Fruit fly (Drosophila melanogaster) whole organism, adult: ENCODE results near the gene cno.
A peak's percentile ranks its signal among the peaks of the same experiment; 100 is the strongest.

ENCODE experiments used
- CG11617 ChIP-seq: fragments of 200-800 bp; sonication (Bioruptor generic); optimal IDR thresholded peaks from 2 replicates; lab custom pipeline; 2017; ENCODE audit warnings: mild to moderate bottlenecking, missing biosample characterization, missing genetic modification reagents, missing genetic modification characterization
- CG12768 ChIP-seq: fragments of 200-800 bp; sonication (Bioruptor generic); optimal IDR thresholded peaks from 2 replicates; lab custom pipeline; 2017; ENCODE audit warnings: missing biosample characterization, missing genetic modification characterization, mild to moderate bottlenecking, moderate library complexity, missing genetic modification reagents
- CG14711 ChIP-seq: fragments of 200-800 bp; sonication (Bioruptor generic); optimal IDR thresholded peaks from 2 replicates; lab custom pipeline; 2018; ENCODE audit warnings: missing biosample characterization, mild to moderate bottlenecking, missing genetic modification characterization, moderate library complexity
- CG1620 ChIP-seq: fragments of 200-800 bp; sonication (Bioruptor generic); optimal IDR thresholded peaks from 2 replicates; lab custom pipeline; 2016; ENCODE audit warnings: missing biosample characterization, missing genetic modification characterization
- CG33017 ChIP-seq: fragments of 200-800 bp; sonication (Bioruptor generic); optimal IDR thresholded peaks from 2 replicates; lab custom pipeline; 2018; ENCODE audit warnings: missing biosample characterization, mild to moderate bottlenecking, missing genetic modification characterization, moderate library complexity
- CG5204 ChIP-seq: fragments of 200-800 bp; sonication (Bioruptor generic); optimal IDR thresholded peaks from 2 replicates; lab custom pipeline; 2016; ENCODE audit warnings: missing biosample characterization, missing genetic modification characterization
- CG7045 ChIP-seq: fragments of 200-800 bp; sonication (Bioruptor generic); optimal IDR thresholded peaks from 2 replicates; lab custom pipeline; 2017; ENCODE audit warnings: missing biosample characterization, mild to moderate bottlenecking, missing genetic modification characterization
- CG7101 ChIP-seq: fragments of 200-800 bp; sonication (Bioruptor generic); optimal IDR thresholded peaks from 2 replicates; lab custom pipeline; 2018; ENCODE audit warnings: missing biosample characterization, mild to moderate bottlenecking, missing genetic modification characterization, moderate library complexity
- Clk ChIP-seq: fragments of 200-800 bp; sonication (Bioruptor generic); optimal IDR thresholded peaks from 2 replicates; lab custom pipeline; 2017; ENCODE audit warnings: missing biosample characterization, missing genetic modification characterization
- Crg-1 ChIP-seq: fragments of 200-800 bp; sonication (Bioruptor generic); optimal IDR thresholded peaks from 2 replicates; lab custom pipeline; 2016; ENCODE audit warnings: missing biosample characterization, missing genetic modification characterization
- Hr96 ChIP-seq: fragments of 200-800 bp; sonication (Bioruptor generic); optimal IDR thresholded peaks from 2 replicates; lab custom pipeline; 2016; ENCODE audit warnings: missing biosample characterization, missing genetic modification characterization
- Mnt ChIP-seq: fragments of 200-800 bp; sonication (Bioruptor generic); optimal IDR thresholded peaks from 2 replicates; lab custom pipeline; 2016; ENCODE audit warnings: missing biosample characterization, mild to moderate bottlenecking, missing genetic modification characterization
- bab1 ChIP-seq: fragments of 200-800 bp; sonication (Bioruptor generic); optimal IDR thresholded peaks from 3 replicates; lab custom pipeline; 2019; ENCODE audit warnings: missing biosample characterization, mild to moderate bottlenecking, missing genetic modification characterization, moderate library complexity
- cic ChIP-seq: fragments of 200-800 bp; sonication (Bioruptor generic); optimal IDR thresholded peaks from 2 replicates; lab custom pipeline; 2017; ENCODE audit warnings: missing biosample characterization, mild to moderate bottlenecking, missing genetic modification characterization, moderate library complexity
- cnc ChIP-seq, 2 experiments: fragments of >200 bp; optimal IDR thresholded peaks; 2 replicates each; lab custom pipeline; 2017
- kay ChIP-seq: fragments of 200-800 bp; sonication (Bioruptor generic); peaks from one replicate; lab custom pipeline; 2016; ENCODE audit warnings: missing biosample characterization, missing genetic modification characterization, borderline replicate concordance
- ovo ChIP-seq: fragments of 200-800 bp; sonication (Bioruptor generic); optimal IDR thresholded peaks from 2 replicates; lab custom pipeline; 2016; ENCODE audit warnings: missing biosample characterization, missing genetic modification characterization
- pad ChIP-seq: fragments of 200-800 bp; sonication (Bioruptor generic); optimal IDR thresholded peaks from 3 replicates; lab custom pipeline; 2017; ENCODE audit warnings: missing biosample characterization, missing genetic modification characterization, mild to moderate bottlenecking, moderate library complexity, missing genetic modification reagents
- tj ChIP-seq: fragments of 200-800 bp; sonication (Bioruptor generic); optimal IDR thresholded peaks from 3 replicates; lab custom pipeline; 2017; ENCODE audit warnings: missing biosample characterization, mild to moderate bottlenecking, missing genetic modification characterization, moderate library complexity
- toe ChIP-seq: fragments of 200-800 bp; sonication (Bioruptor generic); optimal IDR thresholded peaks from 2 replicates; lab custom pipeline; 2016; ENCODE audit warnings: missing biosample characterization, missing genetic modification characterization

Gene cno

DNA sequence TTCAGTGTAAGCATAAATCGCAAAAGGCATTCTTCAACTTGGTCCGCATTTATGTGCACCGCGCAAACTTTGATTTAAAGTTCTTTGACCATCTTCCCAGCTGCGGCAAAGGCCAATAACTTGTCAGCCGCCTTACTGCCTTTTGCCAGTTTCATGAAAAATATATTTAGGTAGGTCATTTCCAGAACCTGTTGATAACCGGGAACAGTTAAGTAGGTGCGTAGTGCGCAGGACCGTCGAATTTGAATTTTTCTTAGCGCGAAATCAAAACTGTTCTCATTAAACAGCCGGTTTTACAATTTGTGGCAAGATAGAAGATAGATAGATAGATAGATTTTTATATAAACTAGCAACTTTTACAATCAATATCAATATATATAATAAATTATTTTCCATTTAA lies 45.3 kb downstream of the cno start:
- TF ChIP-seq Crg-1 (no peak), tj (GFP tag; lab: Kevin White, UChicago) (no peak), CG33017 (tag; lab: Kevin White, UChicago) (no peak), kay (GFP tag; lab: Kevin White, UChicago) (no peak), ovo (GFP tag; lab: Kevin White, UChicago) (no peak), Mnt (GFP tag; lab: Kevin White, UChicago) (no peak), CG5204 (no peak), CG11617 (GFP tag; lab: Kevin White, UChicago) (no peak), CG7101 (tag; lab: Kevin White, UChicago) (no peak), toe (GFP tag; lab: Kevin White, UChicago) (no peak), CG7045 (GFP tag; lab: Kevin White, UChicago) (no peak)

DNA sequence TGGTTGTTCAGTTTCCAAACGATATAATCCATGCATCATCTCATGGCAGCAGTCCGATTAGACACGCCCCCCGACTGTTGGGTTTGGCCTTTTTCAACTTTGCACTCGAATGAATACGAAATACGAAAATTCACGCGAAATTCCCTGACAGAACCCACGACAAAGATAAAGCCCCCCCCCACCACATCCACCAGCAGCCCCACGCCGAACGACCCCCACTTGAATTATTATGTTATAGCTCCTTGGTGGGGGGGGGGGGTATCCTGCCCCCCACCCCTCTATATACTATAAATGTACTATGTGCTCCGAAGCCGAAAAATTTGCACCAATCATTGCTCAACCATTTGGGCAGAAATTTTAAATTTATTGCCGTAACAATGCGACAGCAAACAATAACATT lies 55.0 kb downstream of the cno start:
- TF ChIP-seq CG5204, result no peak

DNA sequence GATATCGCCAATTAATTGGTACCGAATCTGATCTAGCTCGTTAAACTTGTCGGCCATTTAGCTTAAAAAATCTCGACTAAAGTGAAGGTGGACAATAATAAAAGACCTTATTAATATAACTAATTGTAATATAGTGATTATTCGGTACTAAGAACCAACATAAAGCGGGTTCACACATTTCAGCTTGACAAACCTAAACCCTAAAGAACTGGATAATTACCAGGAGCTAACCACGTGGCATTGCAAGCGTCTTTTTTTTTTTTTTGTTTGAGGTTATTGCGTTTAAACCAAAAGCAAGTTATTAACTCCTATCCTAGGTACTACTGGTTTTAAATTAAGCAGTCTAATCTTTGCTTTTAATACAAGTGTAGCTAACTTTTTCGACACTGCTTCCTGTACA lies 57.9 kb downstream of the cno start, which contains the start of gene CG12590:
Gene CG12590 (plus strand): TSS at position 301 of the 400 bp plus-strand sequence.
- TF ChIP-seq pad (no peak), Crg-1 (no peak), Clk (GFP tag; lab: Kevin White, UChicago) (no peak), CG11617 (GFP tag; lab: Kevin White, UChicago) (no peak), ovo (GFP tag; lab: Kevin White, UChicago) (no peak), tj (GFP tag; lab: Kevin White, UChicago) (no peak), toe (GFP tag; lab: Kevin White, UChicago) (no peak), CG7045 (GFP tag; lab: Kevin White, UChicago) (no peak), Hr96 (GFP tag; lab: Kevin White, UChicago) (no peak), cnc (optimal IDR thresholded peaks at IDR 0.05; lab: Kevin White, UChicago) (no peak), cic (GFP tag; lab: Kevin White, UChicago) (no peak), CG14711 (tag; lab: Kevin White, UChicago) (no peak), CG12768 (GFP tag; lab: Kevin White, UChicago) (no peak), CG7101 (tag; lab: Kevin White, UChicago) (no peak), Mnt (GFP tag; lab: Kevin White, UChicago) (no peak), kay (GFP tag; lab: Kevin White, UChicago) (no peak), CG5204 (no peak), CG33017 (tag; lab: Kevin White, UChicago) (no peak), bab1 (no peak), CG1620 (GFP tag; lab: Kevin White, UChicago) (no peak)

- peak; percentile 99 for TF ChIP-seq pad
- TF ChIP-seq ovo (GFP tag; lab: Kevin White, UChicago), result no peak
- TF ChIP-seq Clk (GFP tag; lab: Kevin White, UChicago), result no peak
- TF ChIP-seq tj (GFP tag; lab: Kevin White, UChicago), result no peak
- TF ChIP-seq cic (GFP tag; lab: Kevin White, UChicago), result no peak
- no peak for TF ChIP-seq bab1
- no peak for TF ChIP-seq cnc (optimal IDR thresholded peaks at IDR 0.05; lab: Kevin White, UChicago)
- no peak for TF ChIP-seq CG7101 (tag; lab: Kevin White, UChicago)
Observed at dm6 chr3R:5150523-5150922, 66.7 kb downstream of the cno start, which contains the start of gene dpr16. dpr16 (plus strand) TSS chr3R:5150908.

DNA sequence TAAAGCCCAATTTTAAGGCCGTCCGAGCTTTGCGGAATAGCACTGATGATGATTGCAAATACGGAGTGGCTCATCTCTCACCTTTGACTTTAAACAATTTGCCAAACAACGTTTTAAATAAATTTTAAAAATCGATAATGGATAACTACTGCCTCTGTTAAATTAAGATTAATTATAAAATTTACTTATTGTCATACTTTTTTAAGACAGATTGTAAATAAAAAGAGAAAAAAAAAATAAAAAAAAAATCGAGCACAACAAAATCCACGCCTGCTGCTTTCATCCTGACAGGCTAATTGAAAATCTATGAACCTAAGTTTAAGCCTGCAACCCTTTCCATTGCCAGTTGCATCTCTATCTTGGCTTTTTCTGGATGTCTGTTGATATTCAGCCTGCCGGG lies 78.4 kb downstream of the cno start, which contains the start of gene CG12589:
Gene CG12589 (minus strand): TSS at position 101 of the 400 bp plus-strand sequence.
- TF ChIP-seq CG1620 (GFP tag; lab: Kevin White, UChicago) (no peak), ovo (GFP tag; lab: Kevin White, UChicago) (no peak), kay (GFP tag; lab: Kevin White, UChicago) (no peak), CG7101 (tag; lab: Kevin White, UChicago) (no peak), CG14711 (tag; lab: Kevin White, UChicago) (no peak), CG11617 (GFP tag; lab: Kevin White, UChicago) (no peak), CG12768 (GFP tag; lab: Kevin White, UChicago) (no peak), bab1 (no peak), cnc (optimal IDR thresholded peaks at IDR 0.05; lab: Kevin White, UChicago) (no peak)

DNA sequence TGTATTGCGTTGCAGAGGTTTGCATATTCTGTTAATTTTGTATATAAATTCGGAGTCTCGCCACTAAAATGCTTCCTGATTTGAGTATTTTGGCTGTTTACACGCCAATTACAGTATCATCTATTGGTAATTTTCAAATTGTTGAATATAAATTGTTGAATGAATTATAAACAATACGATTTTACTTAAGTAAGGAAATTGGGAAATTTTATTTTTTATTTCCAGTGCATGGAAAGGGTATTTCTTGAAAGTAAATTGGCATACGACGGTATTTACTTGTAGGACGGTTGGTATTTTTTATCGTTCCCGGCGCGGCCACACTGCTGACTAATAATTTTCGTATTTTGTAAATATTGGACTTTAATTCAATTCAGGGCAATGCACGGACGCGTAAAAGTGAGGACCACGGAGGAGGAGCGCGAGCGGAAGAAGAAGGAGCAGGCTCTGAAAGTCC lies 89.4 kb downstream of the cno start, which contains the start of gene RabGGTa:
Gene RabGGTa (plus strand): TSS at position 298 of the 454 bp plus-strand sequence.
- TF ChIP-seq CG14711 (tag; lab: Kevin White, UChicago), result peak; percentile 46
- no peak for TF ChIP-seq ovo (GFP tag; lab: Kevin White, UChicago)
- no peak for TF ChIP-seq CG12768 (GFP tag; lab: Kevin White, UChicago)
- no peak for TF ChIP-seq Mnt (GFP tag; lab: Kevin White, UChicago)
- TF ChIP-seq CG7045 (GFP tag; lab: Kevin White, UChicago), result peak; percentile 52
- no peak for TF ChIP-seq Clk (GFP tag; lab: Kevin White, UChicago)
- TF ChIP-seq kay (GFP tag; lab: Kevin White, UChicago), result peak; percentile 1
- TF ChIP-seq tj (GFP tag; lab: Kevin White, UChicago), result no peak
- TF ChIP-seq CG33017 (tag; lab: Kevin White, UChicago), result peak; percentile 36
- no peak for TF ChIP-seq cic (GFP tag; lab: Kevin White, UChicago)
- peak; percentile 28 for TF ChIP-seq CG11617 (GFP tag; lab: Kevin White, UChicago)
- no peak for TF ChIP-seq Hr96 (GFP tag; lab: Kevin White, UChicago)
- no peak for TF ChIP-seq toe (GFP tag; lab: Kevin White, UChicago)
- peak; percentile 19 for TF ChIP-seq bab1
- peak; percentile 48 for TF ChIP-seq CG5204
- TF ChIP-seq CG7101 (tag; lab: Kevin White, UChicago), result peak; percentile 45
- TF ChIP-seq pad, result no peak
- peak; percentile 4 for TF ChIP-seq CG1620 (GFP tag; lab: Kevin White, UChicago)
- TF ChIP-seq Crg-1, result no peak
- TF ChIP-seq cnc (optimal IDR thresholded peaks at IDR 0.05; lab: Kevin White, UChicago), result no peak
